Worm (Caenorhabditis elegans) whole organism, late embryonic: Measurements from ENCODE around the gene C43H6.6.

Experiments
- C38D4.7 ChIP-seq: fragments of 200-800 bp; sonication (Bioruptor generic); optimal IDR thresholded peaks from 2 replicates; lab custom pipeline; 2018; ENCODE audit warnings: mild to moderate bottlenecking, missing genetic modification characterization, moderate library complexity, missing compliant biosample characterization
- fkh-10 ChIP-seq: fragments of 150-350 bp; optimal IDR thresholded peaks from 2 replicates; lab custom pipeline; 2014; ENCODE audit warnings: missing biosample characterization, missing genetic modification reagents, missing genetic modification characterization
- fkh-6 ChIP-seq: sonication (generic microtip); optimal IDR thresholded peaks from 2 replicates; lab custom pipeline; 2016; ENCODE audit warnings: missing genetic modification characterization, missing compliant biosample characterization
- nhr-11 ChIP-seq: fragments of 150-350 bp; optimal IDR thresholded peaks from 2 replicates; lab custom pipeline; 2014; ENCODE audit warnings: missing biosample characterization, missing genetic modification characterization
- sox-4 ChIP-seq: sonication (generic microtip); optimal IDR thresholded peaks from 2 replicates; lab custom pipeline; 2017; ENCODE audit warnings: mild to moderate bottlenecking, missing genetic modification characterization, inconsistent platforms, missing compliant biosample characterization

- no peak for TF ChIP-seq fkh-6 (tag; lab: Kevin White, UChicago)
- TF ChIP-seq sox-4 (tag; lab: Kevin White, UChicago) = no peak
- no peak for TF ChIP-seq C38D4.7 (GFP tag; lab: Kevin White, UChicago)
- no peak for TF ChIP-seq fkh-10 (GFP tag; lab: Kevin White, UChicago)
- no peak for TF ChIP-seq nhr-11 (tag; lab: Kevin White, UChicago)
Observed at ce11 chrX:2369073-2369472, 26.0 kb upstream of the C43H6.6 start.
